Fruit fly (Drosophila melanogaster) whole organism, embryonic: ENCODE data around the gene wwk.

Source experiments
- Atf6 ChIP-seq: fragments of 200-800 bp; sonication (Bioruptor generic); IDR thresholded peaks from 2 replicates; pipeline ENCODE4 v1.3.6; 2022; ENCODE audit warnings: missing biosample characterization, missing genetic modification characterization
- CG14710 ChIP-seq: fragments of 200-800 bp; sonication (Bioruptor generic); optimal IDR thresholded peaks from 3 replicates; lab custom pipeline; 2019; ENCODE audit warnings: missing biosample characterization, mild to moderate bottlenecking, missing genetic modification characterization, moderate library complexity
- CG15514 ChIP-seq: fragments of 200-800 bp; sonication (Bioruptor generic); optimal IDR thresholded peaks from 3 replicates; lab custom pipeline; 2017; ENCODE audit warnings: missing biosample characterization, missing genetic modification characterization, mild to moderate bottlenecking, moderate library complexity, missing genetic modification reagents
- CG15601 ChIP-seq: fragments of 200-800 bp; sonication (Bioruptor generic); optimal IDR thresholded peaks from 3 replicates; lab custom pipeline; 2019; ENCODE audit warnings: missing biosample characterization, mild to moderate bottlenecking, missing genetic modification characterization, moderate library complexity
- CG15696 ChIP-seq: fragments of 200-800 bp; sonication (Bioruptor generic); optimal IDR thresholded peaks from 2 replicates; lab custom pipeline; 2019; ENCODE audit warnings: missing biosample characterization, mild to moderate bottlenecking, missing genetic modification characterization, moderate library complexity
- CG1603 ChIP-seq: fragments of 200-800 bp; sonication (Bioruptor generic); optimal IDR thresholded peaks from 2 replicates; lab custom pipeline; 2019; ENCODE audit warnings: missing biosample characterization, mild to moderate bottlenecking, missing genetic modification characterization, moderate library complexity
- CG17802 ChIP-seq: fragments of 200-800 bp; sonication (Bioruptor generic); optimal IDR thresholded peaks from 2 replicates; lab custom pipeline; 2018; ENCODE audit warnings: missing biosample characterization, mild to moderate bottlenecking, missing genetic modification characterization, moderate library complexity
- CG2120 ChIP-seq: fragments of 200-800 bp; sonication (Bioruptor generic); optimal IDR thresholded peaks from 3 replicates; lab custom pipeline; 2016; ENCODE audit warnings: missing biosample characterization, missing genetic modification characterization
- CG2712 ChIP-seq: fragments of 200-800 bp; optimal IDR thresholded peaks from 3 replicates; lab custom pipeline; 2019; ENCODE audit warnings: missing biosample characterization, mild to moderate bottlenecking, missing genetic modification characterization, moderate library complexity
- CG31224 ChIP-seq: fragments of 200-800 bp; sonication (Bioruptor generic); IDR thresholded peaks from 2 replicates; pipeline ENCODE4 v1.3.6; 2022; ENCODE audit warnings: missing biosample characterization, missing genetic modification characterization
- CG31441 ChIP-seq: fragments of 200-800 bp; sonication (Bioruptor generic); IDR thresholded peaks from 2 replicates; pipeline ENCODE4 v1.3.6; 2022; ENCODE audit warnings: missing biosample characterization, missing genetic modification characterization
- CG33213 ChIP-seq: fragments of 200-800 bp; sonication (Bioruptor generic); optimal IDR thresholded peaks from 3 replicates; lab custom pipeline; 2016; ENCODE audit warnings: missing biosample characterization, missing genetic modification characterization
- CG3995 ChIP-seq: fragments of 200-800 bp; sonication (Bioruptor generic); optimal IDR thresholded peaks from 3 replicates; lab custom pipeline; 2016; ENCODE audit warnings: missing biosample characterization, missing genetic modification characterization
- CG4360 ChIP-seq: fragments of 200-800 bp; sonication (Bioruptor generic); IDR thresholded peaks from 2 replicates; pipeline ENCODE4 v1.3.6; 2022; ENCODE audit warnings: missing biosample characterization, missing genetic modification characterization
- CG6175 ChIP-seq: fragments of 200-800 bp; sonication (Bioruptor generic); IDR thresholded peaks from 3 replicates; pipeline ENCODE4 v1.3.6; 2022; ENCODE audit warnings: missing biosample characterization, missing genetic modification characterization
- CG7839 ChIP-seq: fragments of 200-800 bp; sonication (Bioruptor generic); optimal IDR thresholded peaks from 3 replicates; lab custom pipeline; 2018; ENCODE audit warnings: missing biosample characterization, mild to moderate bottlenecking, missing genetic modification characterization, moderate library complexity
- CG8290 ChIP-seq, 3 experiments: fragments of 200-800 bp; sonication (Bioruptor generic); optimal IDR thresholded peaks; 2 replicates each; lab custom pipeline; 2016 to 2019; ENCODE audit warnings: missing biosample characterization in 3 of 3, missing genetic modification characterization in 3 of 3, mild to moderate bottlenecking in 2 of 3, moderate library complexity in 1 of 3
- CG8478 ChIP-seq: fragments of >200 bp; optimal IDR thresholded peaks from 2 replicates; lab custom pipeline; 2018
- CG9932 ChIP-seq: fragments of 200-800 bp; sonication (Bioruptor generic); IDR thresholded peaks from 2 replicates; pipeline ENCODE4 v1.3.6; 2022; ENCODE audit warnings: missing biosample characterization, missing genetic modification characterization
- CoRest ChIP-seq: fragments of 200-800 bp; sonication (Bioruptor generic); optimal IDR thresholded peaks from 3 replicates; lab custom pipeline; 2018; ENCODE audit warnings: missing biosample characterization, mild to moderate bottlenecking, missing genetic modification characterization, moderate library complexity
- Dad ChIP-seq: fragments of 200-800 bp; sonication (Bioruptor generic); optimal IDR thresholded peaks from 3 replicates; lab custom pipeline; 2016; ENCODE audit warnings: missing biosample characterization, missing genetic modification characterization
- Dfd ChIP-seq, 2 experiments: fragments of >200 bp; optimal IDR thresholded peaks; 2 replicates each; lab custom pipeline; 2017; ENCODE audit warnings: missing biosample characterization in 2 of 2, missing genetic modification characterization in 2 of 2
- Elba2 ChIP-seq: fragments of 200-800 bp; sonication (Bioruptor generic); optimal IDR thresholded peaks from 3 replicates; lab custom pipeline; 2016; ENCODE audit warnings: missing biosample characterization, missing genetic modification characterization
- Fer2 ChIP-seq: fragments of 200-800 bp; sonication (Bioruptor generic); optimal IDR thresholded peaks from 2 replicates; lab custom pipeline; 2018; ENCODE audit warnings: missing biosample characterization, mild to moderate bottlenecking, missing genetic modification characterization, moderate library complexity
- H15 ChIP-seq: fragments of 200-800 bp; sonication (Bioruptor generic); IDR thresholded peaks from 3 replicates; pipeline ENCODE4 v1.3.6; 2022; ENCODE audit warnings: missing biosample characterization, missing genetic modification characterization
- HLH54F ChIP-seq: fragments of 200-800 bp; sonication (Bioruptor generic); optimal IDR thresholded peaks from 3 replicates; lab custom pipeline; 2016; ENCODE audit warnings: missing biosample characterization, missing genetic modification characterization
- Hmx ChIP-seq: fragments of 200-800 bp; sonication (Bioruptor generic); optimal IDR thresholded peaks from 2 replicates; lab custom pipeline; 2016; ENCODE audit warnings: missing biosample characterization, missing genetic modification characterization
- Lpt ChIP-seq: fragments of >200 bp; optimal IDR thresholded peaks from 2 replicates; lab custom pipeline; 2018; ENCODE audit warnings: missing biosample characterization, missing genetic modification characterization
- Mad ChIP-seq: fragments of 200-800 bp; sonication (Bioruptor generic); optimal IDR thresholded peaks from 2 replicates; lab custom pipeline; 2016; ENCODE audit warnings: missing biosample characterization, missing genetic modification characterization
- Mrtf ChIP-seq: fragments of 200-800 bp; sonication (Bioruptor generic); IDR thresholded peaks from 3 replicates; pipeline ENCODE4 v1.3.6; 2022; ENCODE audit warnings: missing biosample characterization, missing genetic modification characterization
- NFAT ChIP-seq: fragments of 200-800 bp; sonication (Bioruptor generic); IDR thresholded peaks from 2 replicates; pipeline ENCODE4 v1.3.6; 2022; ENCODE audit warnings: missing biosample characterization, missing genetic modification characterization
- Nf-YC ChIP-seq: fragments of 200-800 bp; optimal IDR thresholded peaks from 3 replicates; lab custom pipeline; 2019; ENCODE audit warnings: missing biosample characterization, mild to moderate bottlenecking, missing genetic modification characterization, moderate library complexity
- NfI ChIP-seq: fragments of 200-800 bp; sonication (Bioruptor generic); optimal IDR thresholded peaks from 3 replicates; lab custom pipeline; 2018; ENCODE audit warnings: missing biosample characterization, mild to moderate bottlenecking, missing genetic modification characterization, moderate library complexity
- Vsx1 ChIP-seq: fragments of 200-800 bp; sonication (Bioruptor generic); optimal IDR thresholded peaks from 2 replicates; lab custom pipeline; 2017; ENCODE audit warnings: missing biosample characterization, mild to moderate bottlenecking, missing genetic modification characterization, missing genetic modification reagents
- al ChIP-seq: fragments of 200-800 bp; sonication (Bioruptor generic); IDR thresholded peaks from 2 replicates; pipeline ENCODE4 v1.3.6; 2022; ENCODE audit warnings: missing biosample characterization, missing genetic modification characterization
- bigmax ChIP-seq: fragments of 200-800 bp; sonication (Bioruptor generic); optimal IDR thresholded peaks from 2 replicates; lab custom pipeline; 2018; ENCODE audit warnings: missing biosample characterization, mild to moderate bottlenecking, missing genetic modification characterization
- ci ChIP-seq: fragments of 200-800 bp; sonication (Bioruptor generic); IDR thresholded peaks from 3 replicates; pipeline ENCODE4 v1.3.6; 2022; ENCODE audit warnings: missing biosample characterization, missing genetic modification characterization
- crol ChIP-seq: fragments of 200-800 bp; sonication (Bioruptor generic); IDR thresholded peaks from 2 replicates; pipeline ENCODE4 v1.3.6; 2022; ENCODE audit warnings: missing biosample characterization, missing genetic modification characterization
- dm ChIP-seq: fragments of 200-800 bp; sonication (Bioruptor generic); optimal IDR thresholded peaks from 3 replicates; lab custom pipeline; 2016; ENCODE audit warnings: missing biosample characterization, missing genetic modification characterization
- dpn ChIP-seq, 2 experiments: fragments of 200-800 bp; sonication (Bioruptor generic); optimal IDR thresholded peaks; 3 replicates each; lab custom pipeline; 2016; ENCODE audit warnings: missing biosample characterization in 2 of 2, missing genetic modification characterization in 2 of 2
- fd3F ChIP-seq: fragments of 200-800 bp; sonication (Bioruptor generic); optimal IDR thresholded peaks from 2 replicates; lab custom pipeline; 2018; ENCODE audit warnings: missing biosample characterization, mild to moderate bottlenecking, missing genetic modification characterization, moderate library complexity
- gem ChIP-seq: fragments of 200-800 bp; sonication (Bioruptor generic); optimal IDR thresholded peaks from 2 replicates; lab custom pipeline; 2019; ENCODE audit warnings: missing biosample characterization, mild to moderate bottlenecking, missing genetic modification characterization, moderate library complexity
- insv ChIP-seq, 2 experiments: fragments of 200-800 bp; sonication (Bioruptor generic); optimal IDR thresholded peaks; 3 replicates each; lab custom pipeline; 2016 to 2018; ENCODE audit warnings: missing biosample characterization in 2 of 2, missing genetic modification characterization in 2 of 2
- jing ChIP-seq: fragments of 200-800 bp; sonication (Bioruptor generic); optimal IDR thresholded peaks from 2 replicates; lab custom pipeline; 2018; ENCODE audit warnings: missing biosample characterization, mild to moderate bottlenecking, missing genetic modification characterization
- lola ChIP-seq, 3 experiments: fragments of >200 bp in 2 of 3; fragments of 200-800 bp in 1 of 3; sonication (Bioruptor generic) in 1 of 3; optimal IDR thresholded peaks; 2 replicates each; lab custom pipeline; 2017 to 2019; ENCODE audit warnings: missing biosample characterization in 3 of 3, missing genetic modification characterization in 3 of 3, mild to moderate bottlenecking in 1 of 3, moderate library complexity in 1 of 3
- pho ChIP-seq: fragments of 200-800 bp; sonication (Bioruptor generic); optimal IDR thresholded peaks from 2 replicates; lab custom pipeline; 2016; ENCODE audit warnings: missing biosample characterization, missing genetic modification characterization
- row ChIP-seq: fragments of 200-800 bp; sonication (Bioruptor generic); IDR thresholded peaks from 3 replicates; pipeline ENCODE4 v1.3.6; 2022; ENCODE audit warnings: missing biosample characterization, missing genetic modification characterization
- run ChIP-seq: fragments of 200-800 bp; sonication (Bioruptor generic); optimal IDR thresholded peaks from 3 replicates; lab custom pipeline; 2018; ENCODE audit warnings: missing biosample characterization, mild to moderate bottlenecking, missing genetic modification characterization
- tio ChIP-seq: fragments of 200-800 bp; sonication (Bioruptor generic); optimal IDR thresholded peaks from 2 replicates; lab custom pipeline; 2017; ENCODE audit warnings: missing biosample characterization, missing genetic modification characterization, inconsistent platforms
- tll ChIP-seq, 2 experiments: fragments of 200-800 bp in 1 of 2; fragments of >200 bp in 1 of 2; sonication (Bioruptor generic) in 1 of 2; optimal IDR thresholded peaks; 2 replicates each; lab custom pipeline; 2017 to 2019; ENCODE audit warnings: missing biosample characterization in 2 of 2, missing genetic modification characterization in 2 of 2, mild to moderate bottlenecking in 1 of 2, moderate library complexity in 1 of 2

wwk gene

DNA sequence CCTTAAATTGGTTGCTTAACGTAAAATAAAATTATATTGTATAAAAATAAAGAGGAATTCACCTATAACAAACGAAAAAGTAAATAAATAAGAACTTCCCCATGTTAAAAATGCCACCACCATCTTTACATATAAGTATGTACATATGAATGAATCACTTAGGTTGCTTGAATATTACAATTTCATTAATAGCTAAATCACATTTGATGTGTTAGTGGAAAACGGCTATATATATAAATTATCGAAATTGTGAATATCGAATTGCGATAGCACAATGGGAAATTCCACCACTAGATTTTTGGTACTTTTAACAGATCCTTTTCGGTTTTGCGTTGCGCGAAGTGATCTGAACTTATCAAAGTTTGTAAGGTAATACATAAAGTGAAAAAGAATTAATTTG lies 13.2 kb upstream of the wwk start, which contains the start of the genes solo and vas (continued):
- TF ChIP-seq Mrtf (GFP tag; lab: Robert Waterston, UW) (0 out of 3 replicates have a peak, but pooled peaks have one; percentile 32), NFAT (GFP tag; lab: Robert Waterston, UW) (no peak), NfI (GFP tag; lab: Kevin White, UChicago) (peak; percentile 41)

DNA sequence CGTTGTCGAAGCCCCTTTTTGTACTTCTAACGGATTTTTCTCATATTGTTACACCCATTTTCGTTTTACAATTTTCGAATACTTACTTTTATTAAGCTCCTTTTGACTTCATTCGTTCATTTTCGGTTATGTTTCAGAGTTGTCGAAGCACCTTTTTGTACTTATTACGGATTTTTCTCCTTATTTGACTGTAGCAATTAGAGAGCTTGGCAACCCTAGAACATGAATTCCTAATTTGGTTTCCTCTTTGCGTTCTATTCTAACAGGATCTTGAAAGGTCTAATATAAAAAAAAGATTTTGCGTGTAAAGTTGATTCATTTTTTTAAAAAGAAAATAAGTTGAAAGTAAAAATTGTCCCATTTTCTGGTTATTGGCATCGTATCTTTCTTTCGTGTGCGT lies 12.5 kb upstream of the wwk start:
- TF ChIP-seq pho (GFP tag; lab: Kevin White, UChicago) (no peak), dm (GFP tag; lab: Kevin White, UChicago) (no peak), row (GFP tag; lab: Robert Waterston, UW) (peak; percentile 43), Atf6 (GFP tag; lab: Robert Waterston, UW) (no peak), tio (GFP tag; lab: Kevin White, UChicago) (peak; percentile 3), tll (GFP tag; optimal IDR thresholded peaks at IDR 0.05; lab: Kevin White, UChicago) (no peak), gem (tag; lab: Kevin White, UChicago) (no peak), HLH54F (GFP tag; lab: Kevin White, UChicago) (no peak), ci (GFP tag; lab: Robert Waterston, UW) (no peak), Dfd (GFP tag; optimal IDR thresholded peaks at IDR 0.05; lab: Kevin White, UChicago) (no peak), Vsx1 (GFP tag; lab: Kevin White, UChicago) (no peak), CG4360 (GFP tag; lab: Robert Waterston, UW) (no peak), insv (GFP tag; optimal IDR thresholded peaks at IDR 0.05; lab: Kevin White, UChicago) (peak in 1 of 2 experiments; percentile 73), run (tag; lab: Kevin White, UChicago) (no peak), dpn (GFP tag; optimal IDR thresholded peaks at IDR 0.05; lab: Kevin White, UChicago) (no peak), Lpt (GFP tag; lab: Kevin White, UChicago) (no peak), H15 (GFP tag; lab: Robert Waterston, UW) (no peak), CG17802 (tag; lab: Kevin White, UChicago) (no peak), Mad (GFP tag; lab: Kevin White, UChicago) (no peak), CG9932 (GFP tag; lab: Robert Waterston, UW) (no peak), CG7839 (no peak), CG8290 (GFP tag; optimal IDR thresholded peaks at IDR 0.05; lab: Kevin White, UChicago) (peak; percentile 56), CG8290 (tag; optimal IDR thresholded peaks at IDR 0.05; lab: Kevin White, UChicago) (no peak), crol (GFP tag; lab: Robert Waterston, UW) (no peak), CG33213 (GFP tag; lab: Kevin White, UChicago) (no peak), Elba2 (GFP tag; lab: Kevin White, UChicago) (peak; percentile 89), lola (GFP tag; optimal IDR thresholded peaks at IDR 0.05; lab: Kevin White, UChicago) (peak in 1 of 3 experiments; percentile 14), CG15514 (no peak), jing (GFP tag; lab: Kevin White, UChicago) (no peak), bigmax (GFP tag; lab: Kevin White, UChicago) (no peak), CG31441 (no peak), CG14710 (tag; lab: Kevin White, UChicago) (peak; percentile 7), CG15696 (tag; lab: Kevin White, UChicago) (peak; percentile 30), CG6175 (GFP tag; lab: Robert Waterston, UW) (no peak), al (GFP tag; lab: Robert Waterston, UW) (no peak), CoRest (tag; lab: Kevin White, UChicago) (no peak), CG31224 (GFP tag; lab: Robert Waterston, UW) (no peak), Fer2 (tag; lab: Kevin White, UChicago) (no peak), CG15601 (tag; lab: Kevin White, UChicago) (no peak), fd3F (GFP tag; lab: Kevin White, UChicago) (no peak), CG8478 (lab: Kevin White, UChicago) (no peak), Hmx (GFP tag; lab: Kevin White, UChicago) (peak; percentile 34), CG2120 (no peak), CG1603 (no peak), CG2712 (tag; lab: Kevin White, UChicago) (no peak), Dad (GFP tag; lab: Kevin White, UChicago) (no peak), CG3995 (GFP tag; lab: Kevin White, UChicago) (no peak), Nf-YC (tag; lab: Kevin White, UChicago) (no peak)
